Worm (Caenorhabditis elegans): ENCODE data around the gene T25E4.1.
A peak's percentile ranks its signal among the peaks of the same experiment; 100 is the strongest.

Gene T25E4.1

DNA sequence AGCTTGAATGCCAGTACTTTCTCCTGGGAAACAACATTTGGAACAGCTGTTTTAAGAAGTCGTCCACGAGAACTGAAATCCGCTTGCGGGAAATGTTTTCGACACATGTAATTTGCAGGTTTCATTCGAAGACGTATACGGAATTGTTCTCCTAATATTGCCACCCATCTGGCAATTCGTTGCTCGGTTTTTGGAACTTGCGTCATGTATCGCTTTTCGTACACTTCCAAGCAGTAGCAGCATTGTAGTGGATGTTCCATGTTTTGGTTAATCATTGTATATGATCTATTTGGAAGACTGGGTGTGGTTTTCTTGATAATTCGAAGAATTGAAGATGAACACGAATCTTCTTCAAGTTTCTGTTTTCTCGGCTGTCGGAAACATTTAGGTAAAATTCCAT, 9.7 kb downstream of the T25E4.1 start:
- TF ChIP-seq nhr-77 (tag; optimal IDR thresholded peaks at IDR 0.05) (no peak), zag-1 (tag; optimal IDR thresholded peaks at IDR 0.05) (no peak), unc-62 (GFP tag; optimal IDR thresholded peaks at IDR 0.05) (no peak), ceh-82 (tag; optimal IDR thresholded peaks at IDR 0.05) (no peak), unc-39 (tag; optimal IDR thresholded peaks at IDR 0.05) (no peak), Y55F3AM.14 (GFP tag; optimal IDR thresholded peaks at IDR 0.05) (no peak), F13H6.1 (tag; optimal IDR thresholded peaks at IDR 0.05) (no peak), snpc-4 (tag; optimal IDR thresholded peaks at IDR 0.05) (no peak), R02D3.7 (tag; optimal IDR thresholded peaks at IDR 0.05) (no peak), nhr-25 (tag; optimal IDR thresholded peaks at IDR 0.05) (no peak), elt-3 (tag; optimal IDR thresholded peaks at IDR 0.05) (no peak), skn-1 (tag; optimal IDR thresholded peaks at IDR 0.05) (no peak), mab-5 (tag; optimal IDR thresholded peaks at IDR 0.05) (no peak), mbf-1 (tag; optimal IDR thresholded peaks at IDR 0.05) (no peak), egl-27 (tag; optimal IDR thresholded peaks at IDR 0.05) (no peak), lin-39 (tag; optimal IDR thresholded peaks at IDR 0.05) (no peak), nhr-10 (tag; optimal IDR thresholded peaks at IDR 0.05) (no peak)

- TF ChIP-seq skn-1 (tag; optimal IDR thresholded peaks at IDR 0.05) (no peak), mab-5 (tag; optimal IDR thresholded peaks at IDR 0.05) (no peak), nhr-12 (tag; optimal IDR thresholded peaks at IDR 0.05) (no peak), sma-9 (GFP tag; optimal IDR thresholded peaks at IDR 0.05) (no peak), sma-9 (tag; optimal IDR thresholded peaks at IDR 0.05) (no peak), nhr-129 (tag; optimal IDR thresholded peaks at IDR 0.05) (no peak)
Observed at ce11 chrII:5589690-5590089, 11.6 kb downstream of the T25E4.1 start, which contains the start of gene C17G10.13. Gene C17G10.13, minus strand, starts transcription at chrII:5589790.

- TF ChIP-seq blmp-1 (tag; optimal IDR thresholded peaks at IDR 0.05; ENCODE audit: insufficient read depth) (no peak), nhr-237 (tag; optimal IDR thresholded peaks at IDR 0.05) (no peak), sma-3 (GFP tag; optimal IDR thresholded peaks at IDR 0.05) (no peak), nhr-23 (tag; optimal IDR thresholded peaks at IDR 0.05) (no peak), nhr-10 (tag; optimal IDR thresholded peaks at IDR 0.05) (no peak), nhr-12 (tag; optimal IDR thresholded peaks at IDR 0.05) (no peak), unc-62 (GFP tag; optimal IDR thresholded peaks at IDR 0.05) (no peak), ceh-82 (tag; optimal IDR thresholded peaks at IDR 0.05) (no peak), snpc-4 (tag; optimal IDR thresholded peaks at IDR 0.05) (no peak), lsy-2 (tag; optimal IDR thresholded peaks at IDR 0.05) (no peak), unc-39 (tag; optimal IDR thresholded peaks at IDR 0.05) (no peak), aly-2 (tag; optimal IDR thresholded peaks at IDR 0.05) (no peak), R02D3.7 (tag; optimal IDR thresholded peaks at IDR 0.05) (no peak), mbf-1 (tag; optimal IDR thresholded peaks at IDR 0.05) (no peak), ZK546.5 (tag; optimal IDR thresholded peaks at IDR 0.05) (no peak), elt-1 (tag; optimal IDR thresholded peaks at IDR 0.05) (no peak), dmd-4 (tag; optimal IDR thresholded peaks at IDR 0.05) (no peak), ztf-1 (GFP tag; conservative IDR thresholded peaks at IDR 0.05) (no peak), lin-13 (GFP tag; optimal IDR thresholded peaks at IDR 0.05) (no peak)
Observed at ce11 chrII:5591558-5591957, 13.4 kb downstream of the T25E4.1 start.

DNA sequence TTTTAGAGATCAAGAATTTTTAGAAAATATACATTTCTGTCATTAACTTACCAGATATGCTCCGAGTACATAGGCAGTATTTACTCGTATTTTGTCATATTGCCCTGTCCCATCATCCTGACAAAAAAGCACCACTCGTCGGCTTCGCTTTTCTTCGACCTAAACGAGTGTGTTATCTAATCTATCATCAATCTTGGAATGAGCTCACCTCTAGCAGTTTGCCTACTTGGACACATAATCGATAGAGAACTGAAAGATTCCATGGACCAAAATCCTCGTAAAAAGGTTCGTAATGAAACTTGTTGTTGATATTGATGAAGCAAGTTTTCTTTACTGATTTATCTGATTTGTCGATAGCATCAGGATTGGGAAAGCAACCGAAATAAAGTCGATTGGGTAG, 14.7 kb downstream of the T25E4.1 start:
- TF ChIP-seq lin-13 (GFP tag; optimal IDR thresholded peaks at IDR 0.05) (no peak), blmp-1 (tag; optimal IDR thresholded peaks at IDR 0.05; ENCODE audit: insufficient read depth) (no peak), unc-55 (GFP tag; optimal IDR thresholded peaks at IDR 0.05) (no peak)

ce11 chrII:5593377-5593932, 15.3 kb downstream of the T25E4.1 start, which contains the start of gene cdc-14:
Gene cdc-14, minus strand, starts transcription at chrII:5593427.
- TF ChIP-seq sem-4 (tag; optimal IDR thresholded peaks at IDR 0.05) (peak; percentile 88), unc-55 (GFP tag; optimal IDR thresholded peaks at IDR 0.05) (peak; percentile 28), F13H6.1 (tag; optimal IDR thresholded peaks at IDR 0.05) (peak; percentile 86), mab-5 (tag; optimal IDR thresholded peaks at IDR 0.05) (peak; percentile 35), skn-1 (tag; optimal IDR thresholded peaks at IDR 0.05) (no peak), crh-2 (tag; optimal IDR thresholded peaks at IDR 0.05) (peak; percentile 77), nhr-25 (tag; optimal IDR thresholded peaks at IDR 0.05) (peak; percentile 87), lin-39 (tag; optimal IDR thresholded peaks at IDR 0.05) (no peak), peb-1 (tag; optimal IDR thresholded peaks at IDR 0.05) (no peak), ztf-1 (GFP tag; conservative IDR thresholded peaks at IDR 0.05) (no peak), sma-3 (GFP tag; optimal IDR thresholded peaks at IDR 0.05) (peak; percentile 85), elt-1 (tag; optimal IDR thresholded peaks at IDR 0.05) (no peak), lin-11 (tag; optimal IDR thresholded peaks at IDR 0.05) (peak; percentile 33), ztf-4 (tag; optimal IDR thresholded peaks at IDR 0.05) (peak; percentile 68), mbf-1 (tag; optimal IDR thresholded peaks at IDR 0.05) (no peak), lin-13 (GFP tag; optimal IDR thresholded peaks at IDR 0.05) (peak; percentile 57), Y55F3AM.14 (GFP tag; optimal IDR thresholded peaks at IDR 0.05) (no peak), nhr-23 (tag; optimal IDR thresholded peaks at IDR 0.05) (no peak), C34F6.9 (tag; optimal IDR thresholded peaks at IDR 0.05) (peak; percentile 82), egl-27 (tag; optimal IDR thresholded peaks at IDR 0.05) (peak; percentile 21), R02D3.7 (tag; optimal IDR thresholded peaks at IDR 0.05) (no peak), elt-3 (tag; optimal IDR thresholded peaks at IDR 0.05) (no peak), nhr-21 (tag; optimal IDR thresholded peaks at IDR 0.05) (peak; percentile 41), ztf-11 (tag; optimal IDR thresholded peaks at IDR 0.05) (no peak), zag-1 (tag; optimal IDR thresholded peaks at IDR 0.05) (no peak), dmd-4 (tag; optimal IDR thresholded peaks at IDR 0.05) (no peak), blmp-1 (tag; optimal IDR thresholded peaks at IDR 0.05; ENCODE audit: insufficient read depth) (peak; percentile 73), ZK546.5 (tag; optimal IDR thresholded peaks at IDR 0.05) (no peak), unc-62 (GFP tag; optimal IDR thresholded peaks at IDR 0.05) (no peak), nhr-77 (tag; optimal IDR thresholded peaks at IDR 0.05) (no peak), nhr-129 (tag; optimal IDR thresholded peaks at IDR 0.05) (peak; percentile 94)
